Worm (Caenorhabditis elegans): ENCODE results near the gene lex-1.

The lex-1 gene

DNA sequence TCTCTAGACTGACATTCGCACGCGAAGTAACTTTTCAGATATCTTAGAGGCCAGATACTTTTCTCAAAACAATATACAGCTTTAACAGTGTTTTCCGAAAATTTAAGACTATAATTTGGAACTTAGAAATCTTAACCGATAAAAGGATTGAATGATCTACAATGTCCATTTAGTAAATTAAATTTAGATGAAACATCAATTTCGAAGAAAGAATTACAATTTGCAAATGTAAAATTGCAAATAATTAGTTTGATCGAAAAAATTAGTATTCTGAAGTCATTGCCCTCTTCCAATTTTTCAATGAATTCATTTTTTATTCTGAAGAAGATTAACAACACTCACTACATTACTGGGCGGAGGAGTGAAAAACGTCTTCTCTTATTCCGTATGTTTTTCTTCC, 10.7 kb upstream of the lex-1 start, which contains the start of gene bath-37 (continued):
- TF ChIP-seq F37D6.2 (tag; optimal IDR thresholded peaks at IDR 0.05): no peak
- TF ChIP-seq fkh-10 (GFP tag; optimal IDR thresholded peaks at IDR 0.05): no peak
- TF ChIP-seq gei-8 (GFP tag; optimal IDR thresholded peaks at IDR 0.05): no peak
- no peak for TF ChIP-seq rbr-2 (tag; optimal IDR thresholded peaks at IDR 0.05)
- TF ChIP-seq lin-13 (GFP tag; optimal IDR thresholded peaks at IDR 0.05): no peak

ce11 chrIV:12075497-12075896, 3.8 kb upstream of the lex-1 start, which contains the start of gene K08E4.7:
K08E4.7 (plus strand) TSS chrIV:12075797.
- TF ChIP-seq lin-29 (GFP tag; IDR thresholded peaks at IDR 0.05): no peak

ce11 chrIV:12078112-12078812, 1.0 kb upstream of the lex-1 start, which contains the start of gene tmed-1:
tmed-1 (minus strand) TSS chrIV:12078162.
- TF ChIP-seq lin-38 (GFP tag; IDR thresholded peaks at IDR 0.05): no peak; the same call in 1 of the 2 replicates
- no peak for TF ChIP-seq nhr-111 (GFP tag; optimal IDR thresholded peaks at IDR 0.05)
- TF ChIP-seq F37D6.2 (tag; optimal IDR thresholded peaks at IDR 0.05): no peak
- no peak for TF ChIP-seq zfp-2 (tag; optimal IDR thresholded peaks at IDR 0.05)
- no peak for TF ChIP-seq ceh-28 (tag; optimal IDR thresholded peaks at IDR 0.05)
- TF ChIP-seq R02D3.7 (tag; optimal IDR thresholded peaks at IDR 0.05): no peak
- no peak for TF ChIP-seq spr-3 (GFP tag; optimal IDR thresholded peaks at IDR 0.05)
- no peak for TF ChIP-seq zip-2 (tag; optimal IDR thresholded peaks at IDR 0.05)
- no peak for TF ChIP-seq nhr-102 (tag; optimal IDR thresholded peaks at IDR 0.05)
- no peak for TF ChIP-seq duxl-1 (tag; optimal IDR thresholded peaks at IDR 0.05; ENCODE audit: poor library complexity)
- TF ChIP-seq lsy-2 (tag; optimal IDR thresholded peaks at IDR 0.05): no peak
- TF ChIP-seq aha-1 (tag): no peak

ce11 chrIV:12080807-12081206, 1.5 kb downstream of the lex-1 start:
- TF ChIP-seq nhr-11 (tag; optimal IDR thresholded peaks at IDR 0.05) (no peak), unc-62 (GFP tag; optimal IDR thresholded peaks at IDR 0.05 in 1 of 2) (peak in 1 of 2 experiments; percentile 63), unc-62 (tag; optimal IDR thresholded peaks at IDR 0.05) (no peak)

- TF ChIP-seq aha-1 (tag): peak; percentile 71
- TF ChIP-seq pha-4 (GFP tag; IDR thresholded peaks at IDR 0.05): 0 out of 2 replicates have a peak, but pooled peaks have one; percentile 11
- no peak for TF ChIP-seq pha-4 (tag; optimal IDR thresholded peaks at IDR 0.05)
- TF ChIP-seq unc-62 (GFP tag; optimal IDR thresholded peaks at IDR 0.05 in 1 of 2): no peak
- no peak for TF ChIP-seq unc-62 (tag; optimal IDR thresholded peaks at IDR 0.05)
- TF ChIP-seq hlh-11 (tag; optimal IDR thresholded peaks at IDR 0.05): no peak
- TF ChIP-seq ZK546.5 (tag; optimal IDR thresholded peaks at IDR 0.05): no peak
- TF ChIP-seq ceh-20 (GFP tag; IDR thresholded peaks at IDR 0.05): no peak
- TF ChIP-seq D1046.2 (GFP tag; IDR thresholded peaks at IDR 0.05): no peak
Measured at ce11 chrIV:12084178-12084577, 4.9 kb downstream of the lex-1 start, which contains the start of gene repo-1. repo-1 (plus strand) TSS chrIV:12084478.

- TF ChIP-seq unc-62 (GFP tag; optimal IDR thresholded peaks at IDR 0.05 in 1 of 2): peak in 1 of 2 experiments; percentile 92
- TF ChIP-seq unc-62 (tag; optimal IDR thresholded peaks at IDR 0.05): no peak
- TF ChIP-seq vab-7 (GFP tag; IDR thresholded peaks at IDR 0.05): no peak
Measured at ce11 chrIV:12084587-12084986, 5.3 kb downstream of the lex-1 start.

DNA sequence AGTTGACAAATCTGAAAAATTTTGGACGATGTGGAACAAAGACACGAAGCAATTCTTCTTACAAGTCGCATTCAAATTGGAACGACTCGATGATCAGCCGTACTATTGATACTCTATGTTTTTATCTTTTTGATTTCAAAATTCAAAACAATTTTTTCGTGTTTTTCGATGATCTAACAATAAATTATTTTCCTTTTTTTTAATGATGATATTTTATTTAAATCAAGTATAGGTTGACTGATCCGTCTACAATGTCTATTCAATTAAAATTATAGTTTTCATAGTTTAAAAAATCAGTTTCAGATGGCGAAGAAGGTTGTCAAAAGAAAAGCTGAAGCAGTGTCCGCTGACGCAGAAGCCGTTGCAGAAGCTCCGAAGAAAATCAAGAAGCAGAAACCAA, 5.8 kb downstream of the lex-1 start, which contains the start of gene rbm-34:
Gene rbm-34, plus strand, starts transcription at position 301 of the 400 bp plus-strand sequence.
- TF ChIP-seq lin-39 (tag; optimal IDR thresholded peaks at IDR 0.05) (no peak), tag-97 (GFP tag; IDR thresholded peaks at IDR 0.05) (no peak), lin-29 (GFP tag; IDR thresholded peaks at IDR 0.05) (no peak), ceh-32 (tag; optimal IDR thresholded peaks at IDR 0.05; ENCODE audit: poor library complexity) (no peak), pha-4 (GFP tag; IDR thresholded peaks at IDR 0.05) (0 out of 2 replicates have a peak, but pooled peaks have one; percentile 41), pha-4 (tag; optimal IDR thresholded peaks at IDR 0.05) (no peak), aha-1 (tag) (no peak), zag-1 (tag; optimal IDR thresholded peaks at IDR 0.05) (no peak)
